Worm (Caenorhabditis elegans): ENCODE data around the gene srx-56.

srx-56 gene

DNA sequence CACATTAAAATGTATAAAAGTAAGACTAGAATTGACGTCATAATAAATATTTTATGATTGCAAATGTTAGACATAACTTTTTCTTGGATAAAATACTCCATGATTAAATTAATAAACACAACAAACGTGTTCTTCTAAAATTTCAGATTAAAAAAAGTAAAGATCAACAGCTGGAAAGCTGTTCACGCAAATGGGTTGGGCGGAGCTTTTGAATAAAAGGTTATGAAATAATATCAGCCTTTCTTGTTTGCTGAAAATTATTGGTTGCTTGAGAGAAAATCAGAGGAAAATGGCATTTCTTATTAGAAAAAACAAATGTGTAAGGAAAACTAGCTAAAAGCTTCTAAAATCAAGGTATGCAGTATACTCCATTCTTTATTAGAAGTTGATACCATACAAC is 13.6 kb downstream of the srx-56 start, which contains the start of gene C02H6.3:
TSS of gene C02H6.3 (minus strand) at position 101 of the 400 bp plus-strand sequence.
- TF ChIP-seq F22D6.2 (tag; optimal IDR thresholded peaks at IDR 0.05), result no peak
- no peak for TF ChIP-seq tbx-9 (tag; optimal IDR thresholded peaks at IDR 0.05; ENCODE audit: borderline replicate concordance)
- no peak for TF ChIP-seq snpc-1.3 (tag; optimal IDR thresholded peaks at IDR 0.05; ENCODE audit: insufficient read depth)
- TF ChIP-seq mcd-1 (GFP tag; IDR thresholded peaks at IDR 0.05), result no peak
- no peak for TF ChIP-seq attf-6 (GFP tag; IDR thresholded peaks at IDR 0.05)
- no peak for TF ChIP-seq Y53F4B.3 (GFP tag; IDR thresholded peaks at IDR 0.05)
- no peak for TF ChIP-seq nhr-80 (tag; optimal IDR thresholded peaks at IDR 0.05)

DNA sequence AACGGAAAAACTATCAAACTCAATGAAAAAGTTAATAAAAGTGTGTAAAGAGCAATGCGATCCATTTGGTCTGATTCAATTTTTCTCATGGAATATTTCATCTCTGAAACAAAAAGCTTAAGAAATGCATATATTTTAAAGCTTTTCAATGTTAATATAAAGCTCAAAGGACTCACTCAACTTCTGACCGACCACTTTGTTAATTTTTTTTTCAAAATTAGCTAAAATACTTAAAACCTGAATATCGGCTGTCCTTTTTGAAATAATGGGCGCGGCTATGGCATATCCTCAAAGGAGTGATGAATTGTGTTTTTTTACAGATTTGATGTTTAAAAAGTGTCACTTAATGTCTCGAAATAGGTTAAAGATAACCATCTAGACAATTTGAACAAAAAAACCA is 15.6 kb downstream of the srx-56 start, which contains the start of gene C02H6.1:
TSS of gene C02H6.1 (minus strand) at position 101 of the 400 bp plus-strand sequence.
- TF ChIP-seq tlf-1 (GFP tag; optimal IDR thresholded peaks at IDR 0.05) (no peak), lsy-27 (tag; optimal IDR thresholded peaks at IDR 0.05; ENCODE audit: borderline replicate concordance, insufficient read depth) (no peak), Y67H2A.10 (GFP tag; conservative IDR thresholded peaks at IDR 0.05) (no peak)

ce11 chrV:7391933-7392332 is 17.7 kb downstream of the srx-56 start, which contains the start of gene fbxa-105:
TSS of gene fbxa-105 (minus strand) at chrV:7392029.
- TF ChIP-seq nhr-80 (tag; optimal IDR thresholded peaks at IDR 0.05) (peak; percentile 34), nhr-27 (tag; optimal IDR thresholded peaks at IDR 0.05) (no peak)

ce11 chrV:7395359-7395758 is 21.2 kb downstream of the srx-56 start, which contains the start of gene srx-9:
TSS of gene srx-9 (minus strand) at chrV:7395459.
- TF ChIP-seq nhr-80 (tag; optimal IDR thresholded peaks at IDR 0.05) (no peak), ets-4 (GFP tag; optimal IDR thresholded peaks at IDR 0.05) (no peak), nfyb-1 (GFP tag; IDR thresholded peaks at IDR 0.05) (no peak), ceh-58 (GFP tag; IDR thresholded peaks at IDR 0.05) (no peak), madf-8 (GFP tag; conservative IDR thresholded peaks at IDR 0.05) (no peak), mes-4 (tag; optimal IDR thresholded peaks at IDR 0.05) (no peak), athp-1 (tag; optimal IDR thresholded peaks at IDR 0.05) (no peak), snpc-1.1 (tag; optimal IDR thresholded peaks at IDR 0.05; ENCODE audit: insufficient read depth) (no peak)

ce11 chrV:7399202-7399601 is 25.0 kb downstream of the srx-56 start, which contains the start of gene gst-41:
TSS of gene gst-41 (minus strand) at chrV:7399302.
- TF ChIP-seq nhr-27 (tag; optimal IDR thresholded peaks at IDR 0.05), result no peak
- TF ChIP-seq F49E8.2 (tag; optimal IDR thresholded peaks at IDR 0.05; ENCODE audit: insufficient read depth), result no peak
- no peak for TF ChIP-seq rec-8 (tag; optimal IDR thresholded peaks at IDR 0.05)
- no peak for TF ChIP-seq T26A5.8 (tag; optimal IDR thresholded peaks at IDR 0.05)
- no peak for TF ChIP-seq T07F8.4 (tag; optimal IDR thresholded peaks at IDR 0.05)
- TF ChIP-seq him-1 (tag; optimal IDR thresholded peaks at IDR 0.05), result no peak
- no peak for TF ChIP-seq gei-17 (GFP tag; optimal IDR thresholded peaks at IDR 0.05)
- no peak for TF ChIP-seq ztf-6 (GFP tag; IDR thresholded peaks at IDR 0.05)
- TF ChIP-seq C06A6.2 (GFP tag; conservative IDR thresholded peaks at IDR 0.05), result no peak
- no peak for TF ChIP-seq B0336.3 (GFP tag; IDR thresholded peaks at IDR 0.05)
- TF ChIP-seq nhr-80 (tag; optimal IDR thresholded peaks at IDR 0.05), result no peak
- no peak for TF ChIP-seq mel-28 (tag; optimal IDR thresholded peaks at IDR 0.05; ENCODE audit: borderline replicate concordance)

DNA sequence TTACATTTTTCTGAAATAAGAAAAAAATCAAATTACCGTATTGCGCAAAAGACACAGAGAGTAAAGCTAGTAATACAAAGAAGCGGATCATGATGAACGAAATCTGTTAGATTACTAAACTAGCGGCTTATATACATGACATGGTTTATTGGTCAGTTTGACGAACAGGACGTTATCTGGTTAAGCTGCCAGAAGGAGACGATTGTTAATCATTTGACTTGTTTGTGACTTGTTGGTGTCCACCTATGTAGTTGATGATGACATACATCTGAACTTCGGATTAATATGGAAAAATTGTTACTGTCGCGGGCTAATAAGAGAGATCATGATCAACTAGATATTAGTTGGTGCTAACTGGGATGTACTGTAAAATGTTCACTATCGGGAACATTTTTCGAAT is 25.9 kb downstream of the srx-56 start, which contains the start of gene cnc-9:
TSS of gene cnc-9 (minus strand) at position 101 of the 400 bp plus-strand sequence.
- TF ChIP-seq F37B4.10 (GFP tag; IDR thresholded peaks at IDR 0.05), result no peak
- no peak for TF ChIP-seq pbrm-1 (GFP tag; IDR thresholded peaks at IDR 0.05)
- no peak for TF ChIP-seq F57C9.4 (tag; optimal IDR thresholded peaks at IDR 0.05)
- no peak for TF ChIP-seq dox-1 (GFP tag; IDR thresholded peaks at IDR 0.05)
- TF ChIP-seq ceh-40 (GFP tag; IDR thresholded peaks at IDR 0.05), result no peak
- TF ChIP-seq C06A6.2 (GFP tag; conservative IDR thresholded peaks at IDR 0.05), result no peak
- no peak for TF ChIP-seq die-1 (tag; optimal IDR thresholded peaks at IDR 0.05)
- no peak for TF ChIP-seq D2030.7 (GFP tag; IDR thresholded peaks at IDR 0.05)
- TF ChIP-seq nfya-1 (tag; optimal IDR thresholded peaks at IDR 0.05; ENCODE audit: borderline replicate concordance, insufficient read depth), result no peak
- TF ChIP-seq sdz-38 (tag; optimal IDR thresholded peaks at IDR 0.05), result no peak
- TF ChIP-seq cebp-2 (GFP tag; IDR thresholded peaks at IDR 0.05), result no peak
- no peak for TF ChIP-seq lir-1 (GFP tag; conservative IDR thresholded peaks at IDR 0.05)
- no peak for TF ChIP-seq egl-18 (GFP tag; IDR thresholded peaks at IDR 0.05)
- TF ChIP-seq C17E4.6 (GFP tag; IDR thresholded peaks at IDR 0.05), result no peak

Measured in whole organism, young adult.